Worm (Caenorhabditis elegans) whole organism, early embryonic: Measurements from ENCODE around the gene fbxc-24.

Experiments
- B0310.2 ChIP-seq: sonication (generic microtip); optimal IDR thresholded peaks from 2 replicates; lab custom pipeline; 2016; ENCODE audit warnings: mild to moderate bottlenecking, missing genetic modification characterization, missing compliant biosample characterization
- F13C5.2 ChIP-seq: sonication (generic microtip); optimal IDR thresholded peaks from 2 replicates; lab custom pipeline; 2017; ENCODE audit warnings: mild to moderate bottlenecking, missing genetic modification characterization, inconsistent platforms, missing compliant biosample characterization
- aly-1 ChIP-seq: sonication (generic microtip); optimal IDR thresholded peaks from 2 replicates; lab custom pipeline; 2016; ENCODE audit warnings: missing genetic modification characterization, missing compliant biosample characterization
- ama-1 ChIP-seq: fragments of 150-350 bp; optimal IDR thresholded peaks from 2 replicates; lab custom pipeline; 2014
- ceh-13 ChIP-seq: fragments of 200-800 bp; sonication (Bioruptor generic); optimal IDR thresholded peaks from 2 replicates; lab custom pipeline; 2018; ENCODE audit warnings: mild to moderate bottlenecking, missing genetic modification characterization, missing compliant biosample characterization
- ceh-36 ChIP-seq: sonication (generic microtip); optimal IDR thresholded peaks from 2 replicates; lab custom pipeline; 2016; ENCODE audit warnings: missing genetic modification characterization, inconsistent platforms, missing compliant biosample characterization
- ets-7 ChIP-seq: sonication (generic microtip); optimal IDR thresholded peaks from 2 replicates; lab custom pipeline; 2016; ENCODE audit warnings: missing genotype, missing genetic modification characterization, missing compliant biosample characterization
- flt-1 ChIP-seq: fragments of 200-800 bp; sonication (Bioruptor generic); IDR thresholded peaks from 2 replicates; pipeline ENCODE4 v1.3.6; 2022; ENCODE audit warnings: missing genetic modification characterization, missing compliant biosample characterization
- hmbx-1 ChIP-seq: sonication (generic microtip); optimal IDR thresholded peaks from 2 replicates; lab custom pipeline; 2016; ENCODE audit warnings: mild to moderate bottlenecking, missing genetic modification characterization, missing compliant biosample characterization
- hmg-4 ChIP-seq: fragments of 200-800 bp; sonication (Bioruptor generic); optimal IDR thresholded peaks from 2 replicates; lab custom pipeline; 2018; ENCODE audit warnings: mild to moderate bottlenecking, missing genetic modification characterization, missing compliant biosample characterization
- hnd-1 ChIP-seq: sonication (generic microtip); optimal IDR thresholded peaks from 2 replicates; lab custom pipeline; 2016; ENCODE audit warnings: missing genetic modification characterization, missing compliant biosample characterization
- pes-1 ChIP-seq: fragments of 200-800 bp; sonication (Bioruptor generic); IDR thresholded peaks from 2 replicates; pipeline ENCODE4 v1.3.6; 2022; ENCODE audit warnings: missing genetic modification reagents, missing genetic modification characterization, missing compliant biosample characterization
- scrt-1 ChIP-seq: fragments of 200-800 bp; sonication (Bioruptor generic); IDR thresholded peaks from 2 replicates; pipeline ENCODE4 v1.3.6; 2022; ENCODE audit warnings: missing genetic modification characterization, missing compliant biosample characterization
- sea-1 ChIP-seq: fragments of 200-800 bp; sonication (Bioruptor generic); conservative IDR thresholded peaks from 2 replicates; pipeline ENCODE4 v1.3.6; 2022; ENCODE audit warnings: missing genetic modification characterization, missing compliant biosample characterization
- tbx-11 ChIP-seq: fragments of 200-800 bp; sonication (Bioruptor generic); IDR thresholded peaks from 2 replicates; pipeline ENCODE4 v1.3.6; 2022; ENCODE audit warnings: missing genetic modification characterization, missing compliant biosample characterization
- tbx-37 ChIP-seq: fragments of 200-800 bp; sonication (Bioruptor generic); conservative IDR thresholded peaks from 2 replicates; pipeline ENCODE4 v1.3.6; 2022; ENCODE audit warnings: missing genetic modification reagents, missing genetic modification characterization, missing compliant biosample characterization
- tra-4 ChIP-seq: sonication (generic microtip); optimal IDR thresholded peaks from 2 replicates; lab custom pipeline; 2017; ENCODE audit warnings: missing genetic modification characterization, missing compliant biosample characterization

The fbxc-24 gene

ce11 chrII:900720-901332, 8.6 kb downstream of the fbxc-24 start, which contains the start of gene T07D3.9:
T07D3.9 (minus strand) TSS chrII:900913.
- no peak for TF ChIP-seq hnd-1 (tag; lab: Kevin White, UChicago)
- no peak for TF ChIP-seq aly-1 (tag; lab: Kevin White, UChicago)
- TF ChIP-seq ama-1 (lab: Kevin White, UChicago) = no peak
- no peak for TF ChIP-seq hmg-4
- no peak for TF ChIP-seq hmbx-1 (tag; lab: Kevin White, UChicago)
- TF ChIP-seq tra-4 (tag; lab: Kevin White, UChicago) = no peak

DNA sequence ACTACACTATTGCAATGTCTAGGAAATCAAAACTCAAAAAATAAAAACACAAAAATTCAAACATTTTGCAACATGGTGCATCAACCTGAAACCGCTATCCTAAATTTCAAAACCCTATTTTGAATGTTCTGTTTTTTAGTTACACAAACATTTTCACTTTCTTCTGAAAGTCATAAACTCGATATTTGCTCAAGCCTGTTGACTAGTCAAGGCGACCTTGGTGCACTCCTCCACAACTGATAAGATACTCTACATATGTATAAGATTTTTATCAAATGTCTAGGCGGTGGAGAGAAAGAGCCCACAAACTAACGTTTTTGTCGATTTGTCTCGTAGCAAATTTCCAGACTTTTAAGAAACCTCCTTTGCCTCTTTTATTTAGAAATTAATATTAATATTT, 21.4 kb downstream of the fbxc-24 start, which contains the start of gene T07D3.4:
Gene T07D3.4 (plus strand): TSS at position 286 of the 400 bp plus-strand sequence.
- TF ChIP-seq B0310.2 (no peak), hmg-4 (no peak), ama-1 (lab: Kevin White, UChicago) (no peak), ets-7 (tag; lab: Kevin White, UChicago) (no peak), F13C5.2 (tag; lab: Kevin White, UChicago) (no peak), tbx-37 (GFP tag; lab: Robert Waterston, UW) (no peak), hmbx-1 (tag; lab: Kevin White, UChicago) (no peak)

DNA sequence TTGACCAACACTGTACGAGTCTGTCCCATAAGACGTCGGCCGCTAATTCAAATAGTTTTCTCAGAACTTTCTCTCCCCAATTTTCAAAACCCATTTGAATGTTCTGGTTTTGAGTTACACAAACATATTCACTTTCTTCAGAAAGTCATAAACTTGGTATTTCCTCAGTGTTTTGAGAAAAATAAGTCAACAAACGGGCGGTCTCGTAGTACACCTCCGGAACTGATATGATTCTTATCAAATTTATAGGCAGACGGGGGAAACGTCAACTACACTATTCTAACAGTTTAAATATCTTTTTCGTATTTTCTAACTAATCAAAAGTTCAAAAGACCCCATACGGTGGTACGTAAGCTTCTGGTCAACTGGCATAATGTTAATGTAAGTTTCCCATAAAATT, 25.2 kb downstream of the fbxc-24 start:
- TF ChIP-seq tra-4 (tag; lab: Kevin White, UChicago) = no peak
- no peak for TF ChIP-seq tbx-11 (GFP tag; lab: Robert Waterston, UW)
- TF ChIP-seq pes-1 (GFP tag; lab: Robert Waterston, UW) = no peak
- TF ChIP-seq hmbx-1 (tag; lab: Kevin White, UChicago) = no peak
- no peak for TF ChIP-seq sea-1 (GFP tag; lab: Robert Waterston, UW)
- no peak for TF ChIP-seq scrt-1 (GFP tag; lab: Robert Waterston, UW)
- TF ChIP-seq F13C5.2 (tag; lab: Kevin White, UChicago) = no peak
- no peak for TF ChIP-seq flt-1 (GFP tag; lab: Robert Waterston, UW)
- no peak for TF ChIP-seq ets-7 (tag; lab: Kevin White, UChicago)
- TF ChIP-seq ceh-36 = no peak
- no peak for TF ChIP-seq hnd-1 (tag; lab: Kevin White, UChicago)
- no peak for TF ChIP-seq ceh-13 (GFP tag; lab: Kevin White, UChicago)
- TF ChIP-seq tbx-37 (GFP tag; lab: Robert Waterston, UW) = no peak
- TF ChIP-seq aly-1 (tag; lab: Kevin White, UChicago) = no peak
- TF ChIP-seq B0310.2 = no peak
- TF ChIP-seq ama-1 (lab: Kevin White, UChicago) = no peak
- no peak for TF ChIP-seq hmg-4

DNA sequence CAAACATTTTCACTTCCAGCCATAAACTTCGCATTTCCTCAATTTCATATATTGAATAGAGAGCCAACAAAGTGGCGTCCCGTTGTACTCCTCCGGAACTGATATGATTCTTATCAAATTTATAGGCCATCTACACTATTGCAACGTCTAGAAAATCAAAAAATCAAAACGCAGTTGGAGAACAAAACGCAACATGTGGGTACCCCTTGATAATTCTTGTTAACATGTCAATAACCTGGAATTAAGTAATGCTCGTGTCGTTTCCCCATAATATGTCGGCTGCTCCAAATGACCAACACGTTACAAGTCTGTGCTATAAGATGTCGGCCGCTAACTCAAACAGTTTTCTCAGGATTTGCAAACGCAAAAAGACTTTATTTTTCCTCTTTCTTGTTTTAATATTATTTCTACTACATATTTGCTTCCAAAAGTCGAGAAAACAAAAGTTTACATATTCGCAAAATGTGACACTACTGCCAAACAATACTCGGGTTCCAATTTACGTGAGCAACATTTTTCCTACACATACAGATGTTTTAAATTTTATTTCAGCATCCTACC, 28.7 kb downstream of the fbxc-24 start:
- no peak for TF ChIP-seq flt-1 (GFP tag; lab: Robert Waterston, UW)
- no peak for TF ChIP-seq ama-1 (lab: Kevin White, UChicago)
- no peak for TF ChIP-seq tbx-11 (GFP tag; lab: Robert Waterston, UW)
- no peak for TF ChIP-seq hnd-1 (tag; lab: Kevin White, UChicago)
- TF ChIP-seq ceh-13 (GFP tag; lab: Kevin White, UChicago) = no peak
- no peak for TF ChIP-seq B0310.2
- TF ChIP-seq hmg-4 = no peak
- no peak for TF ChIP-seq F13C5.2 (tag; lab: Kevin White, UChicago)
- TF ChIP-seq ets-7 (tag; lab: Kevin White, UChicago) = no peak
- no peak for TF ChIP-seq tbx-37 (GFP tag; lab: Robert Waterston, UW)
- TF ChIP-seq aly-1 (tag; lab: Kevin White, UChicago) = no peak
- no peak for TF ChIP-seq hmbx-1 (tag; lab: Kevin White, UChicago)

DNA sequence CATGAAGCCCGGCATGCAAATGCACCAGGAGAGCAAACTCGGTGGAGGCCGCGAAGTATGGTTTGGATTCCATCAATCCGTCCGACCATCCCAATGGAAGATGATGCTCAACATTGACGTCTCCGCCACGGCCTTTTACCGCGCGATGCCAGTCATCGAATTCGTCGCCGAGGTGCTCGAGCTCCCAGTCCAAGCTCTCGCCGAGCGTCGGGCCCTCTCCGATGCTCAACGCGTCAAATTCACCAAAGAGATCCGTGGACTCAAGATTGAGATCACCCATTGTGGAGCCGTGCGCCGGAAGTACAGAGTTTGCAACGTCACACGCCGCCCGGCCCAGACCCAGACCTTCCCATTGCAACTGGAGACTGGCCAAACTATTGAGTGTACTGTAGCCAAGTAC, 33.7 kb downstream of the fbxc-24 start:
- no peak for TF ChIP-seq F13C5.2 (tag; lab: Kevin White, UChicago)
- TF ChIP-seq pes-1 (GFP tag; lab: Robert Waterston, UW) = no peak
- no peak for TF ChIP-seq hmbx-1 (tag; lab: Kevin White, UChicago)
- no peak for TF ChIP-seq B0310.2
- no peak for TF ChIP-seq tra-4 (tag; lab: Kevin White, UChicago)
- TF ChIP-seq tbx-11 (GFP tag; lab: Robert Waterston, UW) = no peak
- no peak for TF ChIP-seq aly-1 (tag; lab: Kevin White, UChicago)
- no peak for TF ChIP-seq hmg-4
- TF ChIP-seq scrt-1 (GFP tag; lab: Robert Waterston, UW) = no peak
- TF ChIP-seq ceh-13 (GFP tag; lab: Kevin White, UChicago) = no peak
- no peak for TF ChIP-seq ceh-36
- no peak for TF ChIP-seq ets-7 (tag; lab: Kevin White, UChicago)
- TF ChIP-seq ama-1 (lab: Kevin White, UChicago) = no peak
- no peak for TF ChIP-seq flt-1 (GFP tag; lab: Robert Waterston, UW)
- TF ChIP-seq tbx-37 (GFP tag; lab: Robert Waterston, UW) = no peak
- no peak for TF ChIP-seq sea-1 (GFP tag; lab: Robert Waterston, UW)
- TF ChIP-seq hnd-1 (tag; lab: Kevin White, UChicago) = no peak

DNA sequence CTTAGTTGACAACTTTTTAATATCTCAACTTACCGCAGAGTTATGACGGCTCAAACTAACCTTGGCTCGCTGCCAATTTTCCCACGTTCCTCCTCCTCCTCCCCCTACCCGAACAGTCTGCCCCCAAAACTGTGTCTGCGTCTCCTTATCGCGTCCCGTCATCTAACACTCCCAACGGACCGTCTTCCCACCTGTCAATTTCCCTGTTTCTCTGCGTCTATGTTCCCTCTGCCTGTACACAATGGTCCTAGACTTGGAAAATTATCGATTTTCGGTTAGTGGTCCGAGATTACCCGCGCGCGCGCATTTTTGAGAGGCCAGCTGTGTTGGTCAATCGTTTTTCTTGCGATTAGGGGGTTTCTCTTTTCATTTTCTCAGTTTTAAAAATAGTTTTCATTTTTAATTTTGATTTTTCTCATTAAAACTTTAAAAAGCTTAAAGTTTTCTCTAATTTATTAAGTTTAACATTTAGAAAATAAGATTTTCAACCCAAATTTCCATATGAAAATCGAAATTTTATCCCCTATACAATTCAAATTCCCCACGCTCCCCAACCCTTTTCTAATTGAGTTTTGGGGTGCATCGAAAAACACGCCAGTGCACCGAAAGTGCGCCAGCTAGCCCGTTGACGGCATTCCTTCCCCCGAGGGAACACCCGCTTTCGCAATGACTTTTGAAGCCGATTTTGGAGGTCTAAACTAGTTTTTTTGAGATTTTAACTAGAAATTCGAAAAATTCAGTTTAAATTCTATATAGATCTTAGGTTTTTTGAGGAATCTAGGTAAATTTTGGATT, 36.3 kb downstream of the fbxc-24 start, which contains the start of gene alg-2:
Gene alg-2 (plus strand): TSS at position 220 of the 795 bp plus-strand sequence.
- TF ChIP-seq pes-1 (GFP tag; lab: Robert Waterston, UW) = peak; percentile 61
- TF ChIP-seq tra-4 (tag; lab: Kevin White, UChicago) = no peak

- TF ChIP-seq F13C5.2 (tag; lab: Kevin White, UChicago) = no peak
- no peak for TF ChIP-seq hmg-4
- TF ChIP-seq tbx-11 (GFP tag; lab: Robert Waterston, UW) = no peak
- TF ChIP-seq ceh-36 = no peak
- no peak for TF ChIP-seq ama-1 (lab: Kevin White, UChicago)
- no peak for TF ChIP-seq hnd-1 (tag; lab: Kevin White, UChicago)
- no peak for TF ChIP-seq sea-1 (GFP tag; lab: Robert Waterston, UW)
- TF ChIP-seq hmbx-1 (tag; lab: Kevin White, UChicago) = no peak
- TF ChIP-seq aly-1 (tag; lab: Kevin White, UChicago) = no peak
- TF ChIP-seq tbx-37 (GFP tag; lab: Robert Waterston, UW) = no peak
- no peak for TF ChIP-seq scrt-1 (GFP tag; lab: Robert Waterston, UW)
- no peak for TF ChIP-seq ets-7 (tag; lab: Kevin White, UChicago)
- TF ChIP-seq B0310.2 = no peak
- no peak for TF ChIP-seq ceh-13 (GFP tag; lab: Kevin White, UChicago)
- no peak for TF ChIP-seq pes-1 (GFP tag; lab: Robert Waterston, UW)
- no peak for TF ChIP-seq flt-1 (GFP tag; lab: Robert Waterston, UW)
Measured at ce11 chrII:869316-869715, 40.1 kb downstream of the fbxc-24 start.
